Fruit fly (Drosophila melanogaster) whole organism, embryonic: ENCODE results near the gene Zw.

Experiments used
- Antp ChIP-seq: fragments of 200-800 bp; sonication (Bioruptor generic); optimal IDR thresholded peaks from 3 replicates; lab custom pipeline; 2016; ENCODE audit warnings: missing biosample characterization, missing genetic modification characterization
- Atf-2 ChIP-seq: fragments of 200-800 bp; sonication (Bioruptor generic); optimal IDR thresholded peaks from 2 replicates; lab custom pipeline; 2016; ENCODE audit warnings: missing biosample characterization, missing genetic modification characterization
- Atf3 ChIP-seq: fragments of 200-800 bp; sonication (Bioruptor generic); optimal IDR thresholded peaks from 3 replicates; lab custom pipeline; 2016; ENCODE audit warnings: missing biosample characterization, missing genetic modification characterization
- B-H2 ChIP-seq: fragments of 200-800 bp; sonication (Bioruptor generic); optimal IDR thresholded peaks from 2 replicates; lab custom pipeline; 2018; ENCODE audit warnings: missing biosample characterization, mild to moderate bottlenecking, missing genetic modification characterization
- Bdp1 ChIP-seq: fragments of 200-800 bp; sonication (Bioruptor generic); optimal IDR thresholded peaks from 3 replicates; lab custom pipeline; 2016; ENCODE audit warnings: missing biosample characterization, missing genetic modification characterization
- BtbVII ChIP-seq: fragments of 200-800 bp; sonication (Bioruptor generic); optimal IDR thresholded peaks from 3 replicates; lab custom pipeline; 2017; ENCODE audit warnings: missing biosample characterization, mild to moderate bottlenecking, missing genetic modification characterization
- C15 ChIP-seq: fragments of 200-800 bp; sonication (Bioruptor generic); IDR thresholded peaks from 3 replicates; pipeline ENCODE4 v1.3.6; 2022; ENCODE audit warnings: missing biosample characterization, missing genetic modification characterization
- CG10431 ChIP-seq: fragments of 200-800 bp; sonication (Bioruptor generic); optimal IDR thresholded peaks from 3 replicates; lab custom pipeline; 2018; ENCODE audit warnings: missing biosample characterization, mild to moderate bottlenecking, missing genetic modification characterization
- CG10959 ChIP-seq: fragments of 200-800 bp; sonication (Bioruptor generic); IDR thresholded peaks from 2 replicates; pipeline ENCODE4 v1.3.6; 2022; ENCODE audit warnings: missing biosample characterization, missing genetic modification characterization
- CG11093 ChIP-seq: fragments of 200-800 bp; sonication (Bioruptor generic); IDR thresholded peaks from 3 replicates; pipeline ENCODE4 v1.3.6; 2022; ENCODE audit warnings: missing biosample characterization, missing genetic modification characterization
- CG12071 ChIP-seq: fragments of 200-800 bp; sonication (Bioruptor generic); optimal IDR thresholded peaks from 3 replicates; lab custom pipeline; 2018; ENCODE audit warnings: missing biosample characterization, mild to moderate bottlenecking, missing genetic modification characterization
- CG13424 ChIP-seq: fragments of 200-800 bp; sonication (Bioruptor generic); optimal IDR thresholded peaks from 2 replicates; lab custom pipeline; 2019; ENCODE audit warnings: missing biosample characterization, mild to moderate bottlenecking, missing genetic modification characterization, moderate library complexity
- CG13775 ChIP-seq: fragments of 200-800 bp; sonication (Bioruptor generic); optimal IDR thresholded peaks from 3 replicates; lab custom pipeline; 2017; ENCODE audit warnings: missing biosample characterization, mild to moderate bottlenecking, missing genetic modification characterization
- CG1792 ChIP-seq: fragments of 200-800 bp; sonication (Bioruptor generic); optimal IDR thresholded peaks from 2 replicates; lab custom pipeline; 2016; ENCODE audit warnings: missing biosample characterization, missing genetic modification characterization
- CG2875 ChIP-seq: fragments of 200-800 bp; sonication (Bioruptor generic); optimal IDR thresholded peaks from 2 replicates; lab custom pipeline; 2017; ENCODE audit warnings: missing biosample characterization, mild to moderate bottlenecking, missing genetic modification characterization, missing genetic modification reagents
- CG31388 ChIP-seq: fragments of 200-800 bp; sonication (Bioruptor generic); optimal IDR thresholded peaks from 2 replicates; lab custom pipeline; 2016; ENCODE audit warnings: missing biosample characterization, missing genetic modification characterization
- CG3847 ChIP-seq: fragments of 200-800 bp; sonication (Bioruptor generic); IDR thresholded peaks from 2 replicates; pipeline ENCODE4 v1.3.6; 2022; ENCODE audit warnings: missing biosample characterization, missing genetic modification characterization
- CG42726 ChIP-seq: fragments of 200-800 bp; sonication (Bioruptor generic); IDR thresholded peaks from 2 replicates; pipeline ENCODE4 v1.3.6; 2022; ENCODE audit warnings: missing biosample characterization, missing genetic modification characterization; ENCODE audit not compliant: partially characterized antibody
- CG4282 ChIP-seq: fragments of 200-800 bp; sonication (Bioruptor generic); optimal IDR thresholded peaks from 2 replicates; lab custom pipeline; 2016; ENCODE audit warnings: missing biosample characterization, missing genetic modification characterization
- CG7745 ChIP-seq: fragments of 200-800 bp; sonication (Bioruptor generic); optimal IDR thresholded peaks from 2 replicates; lab custom pipeline; 2018; ENCODE audit warnings: missing biosample characterization, mild to moderate bottlenecking, missing genetic modification characterization, moderate library complexity
- CG9609 ChIP-seq: fragments of 200-800 bp; sonication (Bioruptor generic); optimal IDR thresholded peaks from 3 replicates; lab custom pipeline; 2016; ENCODE audit warnings: missing biosample characterization, missing genetic modification characterization
- CG9817 ChIP-seq: fragments of 200-800 bp; sonication (Bioruptor generic); optimal IDR thresholded peaks from 2 replicates; lab custom pipeline; 2018; ENCODE audit warnings: missing biosample characterization, mild to moderate bottlenecking, missing genetic modification characterization, moderate library complexity
- Chrac-16 ChIP-seq: fragments of 200-800 bp; sonication (Bioruptor generic); optimal IDR thresholded peaks from 3 replicates; lab custom pipeline; 2016; ENCODE audit warnings: missing biosample characterization, missing genetic modification characterization
- Dfd ChIP-seq, 2 experiments: fragments of >200 bp; optimal IDR thresholded peaks; 2 replicates each; lab custom pipeline; 2017; ENCODE audit warnings: missing biosample characterization in 2 of 2, missing genetic modification characterization in 2 of 2
- Dip3 ChIP-seq: fragments of 200-800 bp; sonication (Bioruptor generic); optimal IDR thresholded peaks from 3 replicates; lab custom pipeline; 2016; ENCODE audit warnings: missing biosample characterization, missing genetic modification characterization
- Dp ChIP-seq: fragments of 200-800 bp; sonication (Bioruptor generic); optimal IDR thresholded peaks from 2 replicates; lab custom pipeline; 2018; ENCODE audit warnings: missing biosample characterization, mild to moderate bottlenecking, missing genetic modification characterization, moderate library complexity
- Drgx ChIP-seq: fragments of 200-800 bp; sonication (Bioruptor generic); IDR thresholded peaks from 2 replicates; pipeline ENCODE4 v1.3.6; 2022; ENCODE audit warnings: missing biosample characterization, missing genetic modification characterization
- Fer2 ChIP-seq: fragments of 200-800 bp; sonication (Bioruptor generic); optimal IDR thresholded peaks from 2 replicates; lab custom pipeline; 2018; ENCODE audit warnings: missing biosample characterization, mild to moderate bottlenecking, missing genetic modification characterization, moderate library complexity
- HHEX ChIP-seq: fragments of 200-800 bp; sonication (Bioruptor generic); optimal IDR thresholded peaks from 3 replicates; lab custom pipeline; 2017; ENCODE audit warnings: missing biosample characterization, mild to moderate bottlenecking, missing genetic modification characterization, missing genetic modification reagents
- Pdp1 ChIP-seq, 2 experiments: fragments of 200-800 bp; sonication (Bioruptor generic); optimal IDR thresholded peaks; 3 replicates each; lab custom pipeline; 2016; ENCODE audit warnings: missing biosample characterization in 2 of 2, missing genetic modification characterization in 2 of 2, mild to moderate bottlenecking in 1 of 2, moderate library complexity in 1 of 2
- Ptx1 ChIP-seq: fragments of 200-800 bp; sonication (Bioruptor generic); IDR thresholded peaks from 2 replicates; pipeline ENCODE4 v1.3.6; 2022; ENCODE audit warnings: missing biosample characterization, missing genetic modification characterization
- Sox100B ChIP-seq: fragments of 200-800 bp; sonication (Bioruptor generic); optimal IDR thresholded peaks from 3 replicates; lab custom pipeline; 2018; ENCODE audit warnings: missing biosample characterization, mild to moderate bottlenecking, missing genetic modification characterization
- Vsx1 ChIP-seq: fragments of 200-800 bp; sonication (Bioruptor generic); optimal IDR thresholded peaks from 2 replicates; lab custom pipeline; 2017; ENCODE audit warnings: missing biosample characterization, mild to moderate bottlenecking, missing genetic modification characterization, missing genetic modification reagents
- Xrp1 ChIP-seq: fragments of 200-800 bp; sonication (Bioruptor generic); IDR thresholded peaks from 2 replicates; pipeline ENCODE4 v1.3.6; 2022; ENCODE audit warnings: missing biosample characterization, missing genetic modification characterization
- cato ChIP-seq: fragments of 200-800 bp; sonication (Bioruptor generic); optimal IDR thresholded peaks from 2 replicates; lab custom pipeline; 2016; ENCODE audit warnings: missing biosample characterization, missing genetic modification characterization, borderline replicate concordance
- dpn ChIP-seq, 2 experiments: fragments of 200-800 bp; sonication (Bioruptor generic); optimal IDR thresholded peaks; 3 replicates each; lab custom pipeline; 2016; ENCODE audit warnings: missing biosample characterization in 2 of 2, missing genetic modification characterization in 2 of 2
- exex ChIP-seq: fragments of 200-800 bp; sonication (Bioruptor generic); optimal IDR thresholded peaks from 4 replicates; lab custom pipeline; 2018; ENCODE audit warnings: missing biosample characterization, mild to moderate bottlenecking, missing genetic modification characterization, moderate library complexity
- fru ChIP-seq: fragments of >200 bp; optimal IDR thresholded peaks from 2 replicates; lab custom pipeline; 2017
- gcm2 ChIP-seq: fragments of 200-800 bp; sonication (Bioruptor generic); optimal IDR thresholded peaks from 2 replicates; lab custom pipeline; 2016; ENCODE audit warnings: missing biosample characterization, missing genetic modification characterization
- org-1 ChIP-seq: fragments of 200-800 bp; sonication (Bioruptor generic); optimal IDR thresholded peaks from 2 replicates; lab custom pipeline; 2017; ENCODE audit warnings: missing biosample characterization, missing genetic modification characterization
- prd ChIP-seq, 3 experiments: fragments of >200 bp in 2 of 3; fragments of 200-800 bp in 1 of 3; sonication (Bioruptor generic) in 1 of 3; optimal IDR thresholded peaks in 2 of 3; IDR thresholded peaks in 1 of 3; 2 replicates in 2 of 3; 3 replicates in 1 of 3; pipeline versions ENCODE4 v1.3.6 to Lab custom; 2017 to 2022; ENCODE audit warnings: missing biosample characterization in 1 of 3, missing genetic modification characterization in 1 of 3
- psq ChIP-seq: fragments of 200-800 bp; sonication (Bioruptor generic); optimal IDR thresholded peaks from 2 replicates; lab custom pipeline; 2017; ENCODE audit warnings: missing biosample characterization, missing genetic modification characterization
- sd ChIP-seq: fragments of 200-800 bp; sonication (Bioruptor generic); optimal IDR thresholded peaks from 3 replicates; lab custom pipeline; 2018; ENCODE audit warnings: missing biosample characterization, mild to moderate bottlenecking, missing genetic modification characterization, moderate library complexity
- slbo ChIP-seq: fragments of 200-800 bp; sonication (Bioruptor generic); IDR thresholded peaks from 2 replicates; pipeline ENCODE4 v1.3.6; 2022; ENCODE audit warnings: missing biosample characterization, missing genetic modification characterization
- tin ChIP-seq: fragments of 200-800 bp; sonication (Bioruptor generic); optimal IDR thresholded peaks from 3 replicates; lab custom pipeline; 2016; ENCODE audit warnings: missing biosample characterization, missing genetic modification characterization
- tll ChIP-seq, 2 experiments: fragments of 200-800 bp in 1 of 2; fragments of >200 bp in 1 of 2; sonication (Bioruptor generic) in 1 of 2; optimal IDR thresholded peaks; 2 replicates each; lab custom pipeline; 2017 to 2019; ENCODE audit warnings: missing biosample characterization in 2 of 2, missing genetic modification characterization in 2 of 2, mild to moderate bottlenecking in 1 of 2, moderate library complexity in 1 of 2
- toy ChIP-seq: fragments of 200-800 bp; sonication (Bioruptor generic); IDR thresholded peaks from 2 replicates; pipeline ENCODE4 v1.3.6; 2022; ENCODE audit warnings: missing biosample characterization, missing genetic modification characterization
- tup ChIP-seq: fragments of 200-800 bp; sonication (Bioruptor generic); optimal IDR thresholded peaks from 2 replicates; lab custom pipeline; 2016; ENCODE audit warnings: missing biosample characterization, mild to moderate bottlenecking, missing genetic modification characterization, moderate library complexity
- usp ChIP-seq: fragments of >200 bp; optimal IDR thresholded peaks from 2 replicates; lab custom pipeline; 2017; ENCODE audit warnings: missing biosample characterization, missing genetic modification characterization
- zfh1 ChIP-seq: fragments of 200-800 bp; sonication (Bioruptor generic); IDR thresholded peaks from 3 replicates; pipeline ENCODE4 v1.3.6; 2022; ENCODE audit warnings: missing biosample characterization, missing genetic modification characterization

Zw gene

dm6 chrX:19668405-19668804, 1.4 kb downstream of the Zw start (continued):
- TF ChIP-seq psq (GFP tag; lab: Kevin White, UChicago) (peak; percentile 80), Pdp1 (GFP tag; optimal IDR thresholded peaks at IDR 0.05; lab: Kevin White, UChicago) (peak; percentile 96 to 98), Fer2 (peak; percentile 85), prd (optimal IDR thresholded peaks at IDR 0.05; lab: Kevin White, UChicago) (no peak), prd (GFP tag; IDR thresholded peaks at IDR 0.05; lab: Robert Waterston, UW) (peak; percentile 95), Antp (GFP tag; lab: Kevin White, UChicago) (peak; percentile 99), tin (GFP tag; lab: Kevin White, UChicago) (peak; percentile 97), CG10431 (GFP tag; lab: Kevin White, UChicago) (peak; percentile 93), Xrp1 (GFP tag; lab: Robert Waterston, UW) (peak; percentile 97), dpn (GFP tag; optimal IDR thresholded peaks at IDR 0.05; lab: Kevin White, UChicago) (peak; percentile 98), Dip3 (GFP tag; lab: Kevin White, UChicago) (peak; percentile 98), CG31388 (GFP tag; lab: Kevin White, UChicago) (peak; percentile 73), tup (peak; percentile 97), CG2875 (GFP tag; lab: Kevin White, UChicago) (peak; percentile 96), exex (no peak), BtbVII (GFP tag; lab: Kevin White, UChicago) (peak; percentile 84), C15 (GFP tag; lab: Robert Waterston, UW) (peak; percentile 77), Dfd (GFP tag; optimal IDR thresholded peaks at IDR 0.05; lab: Kevin White, UChicago) (no peak), org-1 (GFP tag; lab: Kevin White, UChicago) (peak; percentile 96), CG9609 (GFP tag; lab: Kevin White, UChicago) (peak; percentile 98), toy (peak; percentile 72; the same call in 1 of the 2 replicates), CG12071 (GFP tag; lab: Kevin White, UChicago) (peak; percentile 91), B-H2 (GFP tag; lab: Kevin White, UChicago) (peak; percentile 90), sd (peak; percentile 99), CG7745 (peak; percentile 15), Bdp1 (GFP tag; lab: Kevin White, UChicago) (peak; percentile 92), Atf-2 (GFP tag; lab: Kevin White, UChicago) (peak; percentile 97), Ptx1 (GFP tag; lab: Robert Waterston, UW) (peak; percentile 90), CG3847 (GFP tag; lab: Robert Waterston, UW) (peak; percentile 95), zfh1 (GFP tag; lab: Robert Waterston, UW) (peak; percentile 96), CG11093 (GFP tag; lab: Robert Waterston, UW) (peak; percentile 92), usp (GFP tag; lab: Kevin White, UChicago) (no peak), CG10959 (GFP tag; lab: Robert Waterston, UW) (peak; percentile 97), Drgx (GFP tag; lab: Robert Waterston, UW) (peak; percentile 96), CG9817 (tag; lab: Kevin White, UChicago) (peak; percentile 97), CG42726 (GFP tag; lab: Robert Waterston, UW) (no peak), fru (lab: Kevin White, UChicago) (no peak), tll (GFP tag; optimal IDR thresholded peaks at IDR 0.05; lab: Kevin White, UChicago) (peak in 1 of 2 experiments; percentile 1), cato (GFP tag; lab: Kevin White, UChicago) (peak; percentile 82), Chrac-16 (GFP tag; lab: Kevin White, UChicago) (peak; percentile 98), HHEX (GFP tag; lab: Kevin White, UChicago) (peak; percentile 91), Dp (GFP tag; lab: Kevin White, UChicago) (peak; percentile 12), gcm2 (GFP tag; lab: Kevin White, UChicago) (peak; percentile 88), CG13424 (tag; lab: Kevin White, UChicago) (peak; percentile 93), CG13775 (peak; percentile 93), Atf3 (GFP tag; lab: Kevin White, UChicago) (peak; percentile 97), slbo (GFP tag; lab: Robert Waterston, UW) (peak; percentile 98), CG1792 (GFP tag; lab: Kevin White, UChicago) (peak; percentile 95), Vsx1 (peak; percentile 91), CG4282 (GFP tag; lab: Kevin White, UChicago) (peak; percentile 80), Sox100B (GFP tag; lab: Kevin White, UChicago) (no peak)
